Fruit fly (Drosophila melanogaster): ENCODE data around the gene Deaf1.

The Deaf1 gene

DNA sequence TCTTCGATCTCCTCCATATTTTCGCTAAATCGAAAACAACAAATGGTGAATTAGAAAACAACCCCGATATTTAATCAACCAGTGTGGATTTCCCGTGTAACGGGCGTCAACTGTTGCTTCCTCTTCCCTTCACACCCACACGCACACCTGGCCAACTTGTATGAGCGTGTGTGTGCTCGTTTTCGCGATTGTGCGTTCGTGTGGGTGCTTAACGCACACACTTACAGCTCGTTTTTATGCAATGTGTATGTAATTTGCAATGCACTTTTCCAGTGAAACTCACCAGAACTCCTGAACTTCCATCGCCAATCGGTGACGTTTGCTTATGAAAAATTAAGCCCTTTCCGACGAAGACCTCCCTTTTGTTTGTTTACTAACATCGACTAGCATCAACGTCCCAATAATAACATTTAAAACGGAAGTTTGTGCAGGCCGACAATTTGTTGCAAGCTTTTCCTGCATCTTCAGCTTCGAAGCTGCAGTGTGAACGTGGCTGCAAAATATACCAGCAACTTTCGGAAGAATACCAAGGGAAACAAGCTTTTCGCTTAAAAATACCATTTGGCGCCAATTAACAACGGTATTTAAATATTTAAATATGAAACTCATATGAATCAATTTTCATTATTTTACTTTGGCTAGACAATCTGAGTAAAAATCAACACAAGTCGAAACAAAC lies 2.4 kb upstream of the Deaf1 start, which contains the start of gene cyc:
TSS of gene cyc (minus strand) at position 467 of the 679 bp plus-strand sequence.
- TF ChIP-seq Myb (GFP tag; optimal IDR thresholded peaks at IDR 0.05) (peak; percentile 29), CG2120 (GFP tag; optimal IDR thresholded peaks at IDR 0.05) (no peak), scrt (GFP tag; optimal IDR thresholded peaks at IDR 0.05) (peak; percentile 85), gfzf (GFP tag; optimal IDR thresholded peaks at IDR 0.05) (peak; percentile 62), MBD-R2 (GFP tag; IDR thresholded peaks at IDR 0.05) (peak; percentile 29; the same call in 1 of the 2 replicates), Fer1 (GFP tag; optimal IDR thresholded peaks at IDR 0.05) (peak; percentile 11), bcd (GFP tag; optimal IDR thresholded peaks at IDR 0.05) (no peak), CG13296 (GFP tag; optimal IDR thresholded peaks at IDR 0.05) (peak; percentile 8), CG5180 (GFP tag; optimal IDR thresholded peaks at IDR 0.05) (peak; percentile 21), grau (tag; optimal IDR thresholded peaks at IDR 0.05) (peak; percentile 39), Deaf1 (tag; optimal IDR thresholded peaks at IDR 0.05) (peak; percentile 84), ssp (GFP tag; IDR thresholded peaks at IDR 0.05) (0 out of 2 replicates have a peak, but pooled peaks have one; percentile 26), rib (GFP tag; IDR thresholded peaks at IDR 0.05) (no peak), CG34376 (GFP tag; optimal IDR thresholded peaks at IDR 0.05) (peak; percentile 9), dysf (GFP tag; IDR thresholded peaks at IDR 0.05) (0 out of 3 replicates have a peak, but pooled peaks have one; percentile 14), Eip74EF (GFP tag; optimal IDR thresholded peaks at IDR 0.05) (peak in 1 of 2 experiments; percentile 41), pzg (GFP tag; optimal IDR thresholded peaks at IDR 0.05) (peak; percentile 65), slbo (GFP tag; IDR thresholded peaks at IDR 0.05) (peak; percentile 22; the same call in 1 of the 2 replicates), Nf-YC (tag; optimal IDR thresholded peaks at IDR 0.05) (peak; percentile 5), CG13287 (GFP tag; IDR thresholded peaks at IDR 0.05; ENCODE audit: partially characterized antibody) (peak; percentile 8; the same call in 1 of the 2 replicates), BEAF-32 (GFP tag; optimal IDR thresholded peaks at IDR 0.05) (peak; percentile 1), Atf-2 (GFP tag; optimal IDR thresholded peaks at IDR 0.05) (no peak), CG9797 (GFP tag; optimal IDR thresholded peaks at IDR 0.05) (peak; percentile 62), E2f2 (GFP tag; IDR thresholded peaks at IDR 0.05) (peak; percentile 95), CG12659 (GFP tag; optimal IDR thresholded peaks at IDR 0.05) (peak; percentile 36), nom (GFP tag; optimal IDR thresholded peaks at IDR 0.05) (peak; percentile 68), CTCF (GFP tag; optimal IDR thresholded peaks at IDR 0.05) (peak; percentile 51), lbe (GFP tag; optimal IDR thresholded peaks at IDR 0.05) (peak; percentile 22), CG17385 (GFP tag; optimal IDR thresholded peaks at IDR 0.05) (peak; percentile 68), Pdp1 (GFP tag; optimal IDR thresholded peaks at IDR 0.05) (peak in 1 of 2 experiments; percentile 28), H2.0 (GFP tag; IDR thresholded peaks at IDR 0.05) (no peak), YL-1 (GFP tag; optimal IDR thresholded peaks at IDR 0.05) (peak; percentile 32), CG15514 (GFP tag; optimal IDR thresholded peaks at IDR 0.05) (peak; percentile 84), sisA (GFP tag; IDR thresholded peaks at IDR 0.05) (no peak), chinmo (GFP tag; IDR thresholded peaks at IDR 0.05; ENCODE audit: partially characterized antibody) (peak; percentile 81; the same call in 1 of the 4 replicates), ci (GFP tag; IDR thresholded peaks at IDR 0.05) (0 out of 3 replicates have a peak, but pooled peaks have one; percentile 19), Dp (GFP tag; optimal IDR thresholded peaks at IDR 0.05) (peak; percentile 91), CG17802 (tag; optimal IDR thresholded peaks at IDR 0.05) (peak; percentile 98), CG10366 (GFP tag; IDR thresholded peaks at IDR 0.05) (no peak), CG7786 (GFP tag; optimal IDR thresholded peaks at IDR 0.05) (no peak), Med (GFP tag) (peak; percentile 77), Ets97D (GFP tag; optimal IDR thresholded peaks at IDR 0.05) (peak; percentile 75), stwl (tag; optimal IDR thresholded peaks at IDR 0.05) (peak; percentile 17), gro (GFP tag; optimal IDR thresholded peaks at IDR 0.05) (peak; percentile 3), cg (GFP tag; optimal IDR thresholded peaks at IDR 0.05) (peak; percentile 77), Neu2 (GFP tag; optimal IDR thresholded peaks at IDR 0.05; ENCODE audit: borderline replicate concordance) (no peak), bsh (GFP tag; optimal IDR thresholded peaks at IDR 0.05) (peak in 1 of 2 experiments; percentile 22), MTF-1 (GFP tag; optimal IDR thresholded peaks at IDR 0.05; ENCODE audit: borderline replicate concordance) (no peak)

All from whole organism, embryonic.